Worm (Caenorhabditis elegans) whole organism, mixed stage, embryonic: Measurements from ENCODE around the gene nas-27.

Source experiments
- hlh-1 ChIP-seq: fragments of 150-350 bp; optimal IDR thresholded peaks from 2 replicates; lab custom pipeline; 2014; ENCODE audit warnings: missing biosample characterization, missing genetic modification reagents, missing genetic modification characterization
- mep-1 ChIP-seq: fragments of 150-350 bp; optimal IDR thresholded peaks from 2 replicates; lab custom pipeline; 2017; ENCODE audit warnings: missing biosample characterization, missing genetic modification reagents, missing genetic modification characterization, inconsistent platforms
- nhr-237 ChIP-seq: fragments of 150-350 bp; optimal IDR thresholded peaks from 2 replicates; lab custom pipeline; 2014; ENCODE audit warnings: missing biosample characterization, missing genetic modification characterization
- pha-4 ChIP-seq: fragments of 150-350 bp; optimal IDR thresholded peaks from 2 replicates; lab custom pipeline; 2018; ENCODE audit warnings: missing biosample characterization, missing genetic modification reagents, missing genetic modification characterization
- unc-39 ChIP-seq: fragments of 150-350 bp; optimal IDR thresholded peaks from 2 replicates; lab custom pipeline; 2014; ENCODE audit warnings: missing biosample characterization, missing genetic modification characterization
- ztf-11 ChIP-seq: fragments of 150-350 bp; optimal IDR thresholded peaks from 2 replicates; lab custom pipeline; 2014; ENCODE audit warnings: missing biosample characterization, missing genetic modification characterization

DNA sequence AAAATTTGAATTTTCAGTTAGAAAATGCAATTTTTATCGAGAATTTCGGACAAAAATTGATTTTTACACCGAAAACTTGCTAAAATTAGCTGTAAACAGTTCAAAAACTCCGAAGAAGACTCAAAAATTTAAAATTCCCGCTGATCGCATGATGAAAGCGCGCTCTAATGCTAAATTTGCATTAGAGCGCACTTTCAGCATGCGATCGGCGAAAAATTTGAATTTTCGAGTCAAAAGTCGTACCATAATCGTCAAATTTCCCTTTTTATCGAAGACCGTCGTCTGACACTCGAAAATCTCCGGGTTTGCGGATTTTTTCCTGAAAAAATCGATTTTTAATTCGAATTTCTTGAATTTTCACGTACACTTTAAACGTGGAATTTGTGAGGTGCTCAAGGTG lies 45.8 kb downstream of the nas-27 start:
- TF ChIP-seq mep-1 (tag; lab: Kevin White, UChicago) (no peak), ztf-11 (tag; lab: Kevin White, UChicago) (no peak), unc-39 (tag; lab: Kevin White, UChicago) (no peak), hlh-1 (tag; lab: Kevin White, UChicago) (no peak), pha-4 (no peak), nhr-237 (tag; lab: Kevin White, UChicago) (no peak)
